Worm (Caenorhabditis elegans) whole organism, early embryonic: Measurements from ENCODE around the gene ZK1240.11.

ENCODE experiments used
- B0310.2 ChIP-seq: sonication (generic microtip); optimal IDR thresholded peaks from 2 replicates; lab custom pipeline; 2016; ENCODE audit warnings: mild to moderate bottlenecking, missing genetic modification characterization, missing compliant biosample characterization
- F13C5.2 ChIP-seq: sonication (generic microtip); optimal IDR thresholded peaks from 2 replicates; lab custom pipeline; 2017; ENCODE audit warnings: mild to moderate bottlenecking, missing genetic modification characterization, inconsistent platforms, missing compliant biosample characterization
- aly-1 ChIP-seq: sonication (generic microtip); optimal IDR thresholded peaks from 2 replicates; lab custom pipeline; 2016; ENCODE audit warnings: missing genetic modification characterization, missing compliant biosample characterization
- ama-1 ChIP-seq: fragments of 150-350 bp; optimal IDR thresholded peaks from 2 replicates; lab custom pipeline; 2014
- ceh-13 ChIP-seq: fragments of 200-800 bp; sonication (Bioruptor generic); optimal IDR thresholded peaks from 2 replicates; lab custom pipeline; 2018; ENCODE audit warnings: mild to moderate bottlenecking, missing genetic modification characterization, missing compliant biosample characterization
- flt-1 ChIP-seq: fragments of 200-800 bp; sonication (Bioruptor generic); IDR thresholded peaks from 2 replicates; pipeline ENCODE4 v1.3.6; 2022; ENCODE audit warnings: missing genetic modification characterization, missing compliant biosample characterization
- hmbx-1 ChIP-seq: sonication (generic microtip); optimal IDR thresholded peaks from 2 replicates; lab custom pipeline; 2016; ENCODE audit warnings: mild to moderate bottlenecking, missing genetic modification characterization, missing compliant biosample characterization
- hmg-4 ChIP-seq: fragments of 200-800 bp; sonication (Bioruptor generic); optimal IDR thresholded peaks from 2 replicates; lab custom pipeline; 2018; ENCODE audit warnings: mild to moderate bottlenecking, missing genetic modification characterization, missing compliant biosample characterization
- hnd-1 ChIP-seq: sonication (generic microtip); optimal IDR thresholded peaks from 2 replicates; lab custom pipeline; 2016; ENCODE audit warnings: missing genetic modification characterization, missing compliant biosample characterization
- pes-1 ChIP-seq: fragments of 200-800 bp; sonication (Bioruptor generic); IDR thresholded peaks from 2 replicates; pipeline ENCODE4 v1.3.6; 2022; ENCODE audit warnings: missing genetic modification reagents, missing genetic modification characterization, missing compliant biosample characterization
- scrt-1 ChIP-seq: fragments of 200-800 bp; sonication (Bioruptor generic); IDR thresholded peaks from 2 replicates; pipeline ENCODE4 v1.3.6; 2022; ENCODE audit warnings: missing genetic modification characterization, missing compliant biosample characterization
- tbx-11 ChIP-seq: fragments of 200-800 bp; sonication (Bioruptor generic); IDR thresholded peaks from 2 replicates; pipeline ENCODE4 v1.3.6; 2022; ENCODE audit warnings: missing genetic modification characterization, missing compliant biosample characterization
- tbx-37 ChIP-seq: fragments of 200-800 bp; sonication (Bioruptor generic); conservative IDR thresholded peaks from 2 replicates; pipeline ENCODE4 v1.3.6; 2022; ENCODE audit warnings: missing genetic modification reagents, missing genetic modification characterization, missing compliant biosample characterization
- tra-4 ChIP-seq: sonication (generic microtip); optimal IDR thresholded peaks from 2 replicates; lab custom pipeline; 2017; ENCODE audit warnings: missing genetic modification characterization, missing compliant biosample characterization

- TF ChIP-seq pes-1 (GFP tag; lab: Robert Waterston, UW) (no peak), hmg-4 (GFP tag; lab: Kevin White, UChicago) (no peak), ama-1 (no peak), tra-4 (tag; lab: Kevin White, UChicago) (no peak), hnd-1 (tag; lab: Kevin White, UChicago) (no peak), F13C5.2 (tag; lab: Kevin White, UChicago) (no peak), tbx-37 (GFP tag; lab: Robert Waterston, UW) (no peak), ceh-13 (GFP tag; lab: Kevin White, UChicago) (no peak), hmbx-1 (tag; lab: Kevin White, UChicago) (no peak), B0310.2 (tag; lab: Kevin White, UChicago) (no peak), tbx-11 (no peak), aly-1 (tag; lab: Kevin White, UChicago) (no peak), scrt-1 (GFP tag; lab: Robert Waterston, UW) (no peak), flt-1 (no peak)
Measured at ce11 chrII:2320097-2320496, 5.0 kb upstream of the ZK1240.11 start, which contains the start of gene ZK1240.3.
